Worm (Caenorhabditis elegans) whole organism, L4 larva: Measurements from ENCODE around the gene srbc-27.

Source experiments
- ZK546.5 ChIP-seq, 2 experiments: sonication (generic microtip); optimal IDR thresholded peaks; 2 replicates each; lab custom pipeline; 2017; ENCODE audit warnings: missing biosample characterization in 2 of 2, missing genetic modification characterization in 2 of 2
- ceh-32 ChIP-seq: sonication (generic microtip); optimal IDR thresholded peaks from 2 replicates; lab custom pipeline; 2016; ENCODE audit warnings: mild to moderate bottlenecking, missing genetic modification characterization, missing compliant biosample characterization; ENCODE audit not compliant: poor library complexity
- ceh-82 ChIP-seq: sonication (generic microtip); optimal IDR thresholded peaks from 2 replicates; lab custom pipeline; 2017; ENCODE audit warnings: missing biosample characterization, missing genetic modification characterization
- dmd-9 ChIP-seq: fragments of 200-800 bp; sonication (Bioruptor generic); IDR thresholded peaks from 2 replicates; pipeline ENCODE4 v1.3.6; 2022; ENCODE audit warnings: missing genetic modification reagents, missing genetic modification characterization, missing compliant biosample characterization
- nhr-25 ChIP-seq: sonication (generic microtip); optimal IDR thresholded peaks from 2 replicates; lab custom pipeline; 2017; ENCODE audit warnings: missing genetic modification characterization, mild to moderate bottlenecking, missing compliant biosample characterization, antibody characterized with exemption, moderate library complexity, borderline replicate concordance; ENCODE audit not compliant: insufficient read depth
- nhr-41 ChIP-seq: fragments of 200-800 bp; sonication (Bioruptor generic); IDR thresholded peaks from 2 replicates; pipeline ENCODE4 v1.3.6; 2022; ENCODE audit warnings: missing genetic modification reagents, missing genetic modification characterization, missing compliant biosample characterization
- nhr-77 ChIP-seq: fragments of 150-350 bp; optimal IDR thresholded peaks from 2 replicates; lab custom pipeline; 2014; ENCODE audit warnings: missing biosample characterization, missing genetic modification characterization
- pha-4 ChIP-seq, 2 experiments: fragments of 150-350 bp in 1 of 2; fragments of 200-800 bp in 1 of 2; sonication (Bioruptor generic) in 1 of 2; IDR thresholded peaks in 1 of 2; optimal IDR thresholded peaks in 1 of 2; 2 replicates each; pipeline versions ENCODE4 v1.3.6 to Lab custom; 2014 to 2022; ENCODE audit warnings: missing genetic modification characterization in 2 of 2, missing genetic modification reagents in 2 of 2, missing biosample characterization in 1 of 2, missing compliant biosample characterization in 1 of 2
- pqm-1 ChIP-seq: sonication (generic microtip); optimal IDR thresholded peaks from 2 replicates; lab custom pipeline; 2017; ENCODE audit warnings: missing biosample characterization, missing genetic modification characterization

- TF ChIP-seq dmd-9, result no peak
- TF ChIP-seq nhr-41, result no peak
- no peak for TF ChIP-seq pha-4 (GFP tag; IDR thresholded peaks at IDR 0.05; lab: Robert Waterston, UW)
- TF ChIP-seq pha-4 (tag; optimal IDR thresholded peaks at IDR 0.05; lab: Kevin White, UChicago), result no peak
- no peak for TF ChIP-seq nhr-77
- TF ChIP-seq ZK546.5 (tag; optimal IDR thresholded peaks at IDR 0.05; lab: Kevin White, UChicago), result no peak
- no peak for TF ChIP-seq nhr-25 (tag; lab: Kevin White, UChicago)
- TF ChIP-seq ceh-32 (tag; lab: Kevin White, UChicago), result no peak
- no peak for TF ChIP-seq ceh-82
- TF ChIP-seq pqm-1 (tag; lab: Kevin White, UChicago), result no peak
These were observed 8.4 kb downstream of the srbc-27 start, which contains the start of gene srh-154 for ce11 chrV:17439406-17439805.
